Fruit fly (Drosophila melanogaster): ENCODE data around the gene csw.

The csw gene

DNA sequence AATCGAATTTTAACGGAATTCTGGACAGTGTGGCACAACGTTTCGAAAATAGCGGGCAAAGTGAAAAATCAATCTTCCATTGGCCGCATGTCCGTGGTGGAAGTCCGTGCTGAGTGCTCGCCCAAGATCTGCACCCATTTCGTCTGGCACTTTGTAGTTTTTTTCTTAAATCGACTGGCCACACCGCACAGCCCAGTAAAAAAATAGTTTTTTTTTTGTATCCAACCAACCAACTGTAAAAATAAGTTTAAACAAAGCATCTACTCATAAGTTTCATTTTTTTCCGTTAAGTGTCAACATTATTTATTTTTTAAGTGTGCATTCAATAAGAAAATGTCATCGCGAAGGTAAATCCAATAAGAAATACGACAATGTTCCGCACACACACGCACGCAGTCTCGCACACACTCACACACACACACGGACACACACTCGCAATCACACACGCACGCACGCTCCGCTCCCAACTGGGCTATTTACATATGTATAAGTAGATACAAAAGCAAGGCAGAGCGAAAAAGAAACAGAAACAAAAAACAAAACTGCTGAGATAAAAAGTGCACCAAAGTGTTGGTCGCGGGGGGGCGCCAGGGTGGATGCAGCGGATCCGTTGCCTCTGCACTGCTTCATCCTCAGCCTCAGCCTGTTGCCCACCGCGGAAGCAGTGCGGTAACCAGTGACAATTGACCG is at the start of gene csw (continued):
- TF ChIP-seq Blimp-1 (GFP tag; optimal IDR thresholded peaks at IDR 0.05) (peak; percentile 29), CG11085 (GFP tag; IDR thresholded peaks at IDR 0.05) (0 out of 2 replicates have a peak, but pooled peaks have one; percentile 34), B-H2 (GFP tag; optimal IDR thresholded peaks at IDR 0.05) (peak; percentile 57), CG4617 (GFP tag; optimal IDR thresholded peaks at IDR 0.05; ENCODE audit: borderline replicate concordance) (peak; percentile 99), NK7.1 (GFP tag; optimal IDR thresholded peaks at IDR 0.05) (no peak), CG10431 (GFP tag; optimal IDR thresholded peaks at IDR 0.05) (no peak), B-H1 (GFP tag; IDR thresholded peaks at IDR 0.05) (no peak), ems (GFP tag; optimal IDR thresholded peaks at IDR 0.05) (peak; percentile 34), CG17361 (GFP tag; IDR thresholded peaks at IDR 0.05) (peak; percentile 31; the same call in 1 of the 3 replicates), CG11695 (GFP tag; IDR thresholded peaks at IDR 0.05) (no peak), CG10267 (tag; optimal IDR thresholded peaks at IDR 0.05) (peak; percentile 95), CG4424 (GFP tag; optimal IDR thresholded peaks at IDR 0.05) (peak; percentile 3), CG14441 (GFP tag; IDR thresholded peaks at IDR 0.05) (0 out of 2 replicates have a peak, but pooled peaks have one; percentile 12), CHES-1-like (GFP tag; optimal IDR thresholded peaks at IDR 0.05) (peak; percentile 63), bigmax (GFP tag; optimal IDR thresholded peaks at IDR 0.05) (no peak), E2f1 (GFP tag; IDR thresholded peaks at IDR 0.05) (peak; percentile 17; the same call in 1 of the 2 replicates), run (tag; optimal IDR thresholded peaks at IDR 0.05) (no peak), en (GFP tag; optimal IDR thresholded peaks at IDR 0.05) (no peak), CG4707 (GFP tag; optimal IDR thresholded peaks at IDR 0.05) (no peak), CG32532 (GFP tag; IDR thresholded peaks at IDR 0.05) (no peak), Bteb2 (GFP tag; optimal IDR thresholded peaks at IDR 0.05) (peak; percentile 57), fd3F (GFP tag; optimal IDR thresholded peaks at IDR 0.05) (no peak), tx (GFP tag; optimal IDR thresholded peaks at IDR 0.05) (peak; percentile 49), cg (GFP tag; optimal IDR thresholded peaks at IDR 0.05) (peak; percentile 99), Oaz (GFP tag; IDR thresholded peaks at IDR 0.05) (no peak), Gug (GFP tag; IDR thresholded peaks at IDR 0.05) (no peak), CG9437 (GFP tag; optimal IDR thresholded peaks at IDR 0.05) (no peak), sqz (GFP tag; optimal IDR thresholded peaks at IDR 0.05) (peak; percentile 97), usp (GFP tag; optimal IDR thresholded peaks at IDR 0.05) (no peak), croc (GFP tag; conservative IDR thresholded peaks at IDR 0.05) (no peak), disco-r (GFP tag; optimal IDR thresholded peaks at IDR 0.05) (peak; percentile 32), CG43689 (GFP tag; IDR thresholded peaks at IDR 0.05) (no peak), GATAe (GFP tag; conservative IDR thresholded peaks at IDR 0.05) (no peak), Xrp1 (GFP tag; IDR thresholded peaks at IDR 0.05) (peak; percentile 14; the same call in 1 of the 2 replicates), zfh1 (GFP tag; IDR thresholded peaks at IDR 0.05) (peak; percentile 54; the same call in 2 of the 3 replicates), PHDP (tag; optimal IDR thresholded peaks at IDR 0.05) (no peak), CG18619 (GFP tag; optimal IDR thresholded peaks at IDR 0.05) (peak; percentile 29), Lim3 (GFP tag; IDR thresholded peaks at IDR 0.05) (no peak), amos (GFP tag; IDR thresholded peaks at IDR 0.05; ENCODE audit: partially characterized antibody) (peak; percentile 58; the same call in 1 of the 2 replicates), Rx (GFP tag; IDR thresholded peaks at IDR 0.05) (peak; percentile 37; the same call in 1 of the 2 replicates), CG7786 (GFP tag; optimal IDR thresholded peaks at IDR 0.05) (peak; percentile 51), CG4328 (GFP tag; optimal IDR thresholded peaks at IDR 0.05) (no peak), CG11696 (GFP tag; IDR thresholded peaks at IDR 0.05) (no peak), CG10543 (GFP tag; optimal IDR thresholded peaks at IDR 0.05) (peak; percentile 72), Taf1 (GFP tag; IDR thresholded peaks at IDR 0.05) (no peak), crol (GFP tag; IDR thresholded peaks at IDR 0.05) (peak; percentile 64), sim (GFP tag; IDR thresholded peaks at IDR 0.05) (no peak), H15 (GFP tag; IDR thresholded peaks at IDR 0.05) (no peak), Doc2 (GFP tag; IDR thresholded peaks at IDR 0.05) (no peak), sc (optimal IDR thresholded peaks at IDR 0.05) (no peak), sc (GFP tag; optimal IDR thresholded peaks at IDR 0.05) (no peak)

Measured in whole organism, embryonic.